Worm (Caenorhabditis elegans) whole organism, young adult: ENCODE measurements around the gene rgl-1.

ENCODE experiments used
- B0019.2 ChIP-seq: fragments of 200-800 bp; sonication (Bioruptor generic); conservative IDR thresholded peaks from 2 replicates; pipeline ENCODE4 v1.3.6; 2022; ENCODE audit warnings: missing genetic modification reagents, missing genetic modification characterization, missing compliant biosample characterization
- F10E7.11 ChIP-seq: sonication (generic microtip); optimal IDR thresholded peaks from 2 replicates; lab custom pipeline; 2017; ENCODE audit warnings: mild to moderate bottlenecking, missing genetic modification characterization, moderate library complexity, missing compliant biosample characterization
- F37B4.10 ChIP-seq: fragments of 200-800 bp; sonication (Bioruptor generic); IDR thresholded peaks from 2 replicates; pipeline ENCODE4 v1.3.6; 2022; ENCODE audit warnings: missing genetic modification characterization, missing compliant biosample characterization
- Y53G8AR.9 ChIP-seq: fragments of 200-800 bp; sonication (Bioruptor generic); conservative IDR thresholded peaks from 2 replicates; pipeline ENCODE4 v1.3.6; 2022; ENCODE audit warnings: missing genetic modification reagents, missing genetic modification characterization, missing compliant biosample characterization
- ceh-27 ChIP-seq: fragments of 200-800 bp; sonication (Bioruptor generic); optimal IDR thresholded peaks from 2 replicates; lab custom pipeline; 2018; ENCODE audit warnings: mild to moderate bottlenecking, missing genetic modification characterization, moderate library complexity, missing compliant biosample characterization
- ceh-79 ChIP-seq: sonication (generic microtip); optimal IDR thresholded peaks from 2 replicates; lab custom pipeline; 2017; ENCODE audit warnings: mild to moderate bottlenecking, missing genetic modification characterization, missing compliant biosample characterization
- chd-7 ChIP-seq: sonication (generic microtip); optimal IDR thresholded peaks from 2 replicates; lab custom pipeline; 2016; ENCODE audit warnings: mild to moderate bottlenecking, missing genetic modification characterization, moderate library complexity, missing compliant biosample characterization
- dpl-1 ChIP-seq: fragments of 150-350 bp; optimal IDR thresholded peaks from 2 replicates; lab custom pipeline; 2014; ENCODE audit warnings: missing biosample characterization, missing genetic modification reagents, missing genetic modification characterization
- ets-4 ChIP-seq: fragments of 200-800 bp; sonication (Bioruptor generic); optimal IDR thresholded peaks from 2 replicates; lab custom pipeline; 2018; ENCODE audit warnings: mild to moderate bottlenecking, missing genetic modification characterization, missing compliant biosample characterization
- fkh-3 ChIP-seq: sonication (generic microtip); optimal IDR thresholded peaks from 2 replicates; lab custom pipeline; 2016; ENCODE audit warnings: mild to moderate bottlenecking, missing genetic modification characterization, missing compliant biosample characterization
- him-1 ChIP-seq: sonication (generic microtip); optimal IDR thresholded peaks from 2 replicates; lab custom pipeline; 2016; ENCODE audit warnings: missing genotype, missing genetic modification reagents, missing genetic modification characterization, missing compliant biosample characterization
- hsf-1 ChIP-seq: fragments of 200-800 bp; sonication (Bioruptor generic); IDR thresholded peaks from 2 replicates; pipeline ENCODE4 v1.3.6; 2022; ENCODE audit warnings: missing genetic modification reagents, missing genetic modification characterization, missing compliant biosample characterization
- lag-1 ChIP-seq: fragments of 200-800 bp; sonication (Bioruptor generic); IDR thresholded peaks from 2 replicates; pipeline ENCODE4 v1.3.6; 2022; ENCODE audit warnings: missing genetic modification reagents, missing genetic modification characterization, missing compliant biosample characterization
- let-526 ChIP-seq: fragments of 200-800 bp; sonication (Bioruptor generic); IDR thresholded peaks from 2 replicates; pipeline ENCODE4 v1.3.6; 2022; ENCODE audit warnings: missing genetic modification reagents, missing genetic modification characterization, missing compliant biosample characterization
- lin-54 ChIP-seq: fragments of 200-800 bp; sonication (Bioruptor generic); optimal IDR thresholded peaks from 2 replicates; lab custom pipeline; 2018; ENCODE audit warnings: mild to moderate bottlenecking, missing genetic modification characterization, missing compliant biosample characterization
- madf-8 ChIP-seq: fragments of 200-800 bp; sonication (Bioruptor generic); conservative IDR thresholded peaks from 2 replicates; pipeline ENCODE4 v1.3.6; 2022; ENCODE audit warnings: missing genetic modification reagents, missing genetic modification characterization, missing compliant biosample characterization
- mcd-1 ChIP-seq: fragments of 200-800 bp; sonication (Bioruptor generic); IDR thresholded peaks from 2 replicates; pipeline ENCODE4 v1.3.6; 2022; ENCODE audit warnings: missing genetic modification reagents, missing genetic modification characterization, missing compliant biosample characterization
- nfya-1 ChIP-seq: sonication (generic microtip); optimal IDR thresholded peaks from 2 replicates; lab custom pipeline; 2017; ENCODE audit warnings: antibody characterized with exemption, missing compliant biosample characterization, missing genetic modification characterization, borderline replicate concordance; ENCODE audit not compliant: insufficient read depth
- nhr-27 ChIP-seq: fragments of 200-800 bp; sonication (Bioruptor generic); optimal IDR thresholded peaks from 2 replicates; lab custom pipeline; 2018; ENCODE audit warnings: mild to moderate bottlenecking, missing genetic modification characterization, moderate library complexity, missing compliant biosample characterization
- pbrm-1 ChIP-seq: fragments of 200-800 bp; sonication (Bioruptor generic); IDR thresholded peaks from 2 replicates; pipeline ENCODE4 v1.3.6; 2022; ENCODE audit warnings: missing genetic modification reagents, missing genetic modification characterization, missing compliant biosample characterization
- rcor-1 ChIP-seq: fragments of 200-800 bp; sonication (Bioruptor generic); IDR thresholded peaks from 2 replicates; pipeline ENCODE4 v1.3.6; 2022; ENCODE audit warnings: missing genetic modification reagents, missing genetic modification characterization, missing compliant biosample characterization
- snpc-4 ChIP-seq, 5 experiments: fragments of 150-350 bp in 1 of 5; sonication (generic microtip) in 4 of 5; optimal IDR thresholded peaks; 2 replicates each; lab custom pipeline; 2014 to 2018; ENCODE audit warnings: missing genetic modification characterization in 5 of 5, missing biosample characterization in 3 of 5, antibody characterized with exemption in 2 of 5, mild to moderate bottlenecking in 2 of 5, missing compliant biosample characterization in 2 of 5, missing genotype in 2 of 5, moderate library complexity in 2 of 5, missing genetic modification reagents in 1 of 5
- somi-1 ChIP-seq: fragments of 200-800 bp; sonication (Bioruptor generic); optimal IDR thresholded peaks from 2 replicates; lab custom pipeline; 2018; ENCODE audit warnings: mild to moderate bottlenecking, missing genetic modification characterization, missing compliant biosample characterization
- tlf-1 ChIP-seq: fragments of 200-800 bp; sonication (Bioruptor generic); optimal IDR thresholded peaks from 2 replicates; lab custom pipeline; 2018; ENCODE audit warnings: mild to moderate bottlenecking, missing genetic modification characterization, missing compliant biosample characterization
- unc-130 ChIP-seq: sonication (generic microtip); optimal IDR thresholded peaks from 2 replicates; lab custom pipeline; 2016; ENCODE audit warnings: missing genetic modification reagents, missing genetic modification characterization, missing compliant biosample characterization
- zfh-2 ChIP-seq: fragments of 200-800 bp; sonication (Bioruptor generic); conservative IDR thresholded peaks from 2 replicates; pipeline ENCODE4 v1.3.6; 2022; ENCODE audit warnings: missing genetic modification reagents, missing genetic modification characterization, missing compliant biosample characterization
- zim-3 ChIP-seq: sonication (generic microtip); optimal IDR thresholded peaks from 2 replicates; lab custom pipeline; 2017; ENCODE audit warnings: mild to moderate bottlenecking, missing genetic modification characterization, moderate library complexity, missing compliant biosample characterization
- ztf-18 ChIP-seq: sonication (generic microtip); optimal IDR thresholded peaks from 2 replicates; lab custom pipeline; 2016; ENCODE audit warnings: missing genotype, mild to moderate bottlenecking, missing genetic modification characterization, missing compliant biosample characterization
- ztf-22 ChIP-seq: fragments of 200-800 bp; sonication (Bioruptor generic); optimal IDR thresholded peaks from 2 replicates; lab custom pipeline; 2018; ENCODE audit warnings: mild to moderate bottlenecking, missing genetic modification characterization, moderate library complexity, missing compliant biosample characterization

Gene rgl-1

ce11 chrX:3230575-3230974 lies 10.4 kb upstream of the rgl-1 start:
- TF ChIP-seq pbrm-1 (no peak), nhr-27 (tag; lab: Kevin White, UChicago) (no peak), unc-130 (GFP tag; lab: Kevin White, UChicago) (no peak), lin-54 (GFP tag; lab: Kevin White, UChicago) (no peak), zim-3 (tag; lab: Kevin White, UChicago) (no peak), snpc-4 (GFP tag; optimal IDR thresholded peaks at IDR 0.05; lab: Kevin White, UChicago) (no peak), snpc-4 (tag; optimal IDR thresholded peaks at IDR 0.05; lab: Kevin White, UChicago) (no peak), F10E7.11 (tag; lab: Kevin White, UChicago) (no peak), ztf-22 (GFP tag; lab: Kevin White, UChicago) (no peak), mcd-1 (GFP tag; lab: Robert Waterston, UW) (no peak), Y53G8AR.9 (GFP tag; lab: Robert Waterston, UW) (no peak)

DNA sequence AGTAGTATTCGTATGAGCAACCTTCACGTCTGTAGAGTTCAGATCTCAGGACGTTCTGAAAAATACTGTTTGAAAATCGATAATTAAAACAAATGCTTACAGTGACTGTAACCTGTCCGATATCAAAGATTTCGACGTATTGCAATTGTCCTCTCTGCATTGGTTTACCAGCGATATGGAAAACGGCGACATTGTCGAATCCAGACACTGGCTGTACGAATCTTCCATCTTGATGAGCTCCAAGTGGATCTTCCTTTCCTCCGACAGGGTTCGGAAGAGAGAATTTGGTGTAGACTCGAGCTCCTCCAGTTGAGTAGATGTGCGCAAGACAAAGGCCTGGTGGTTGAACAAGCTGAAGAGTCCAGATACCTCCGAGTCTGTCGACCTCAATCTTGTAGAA lies 8.5 kb upstream of the rgl-1 start:
- TF ChIP-seq chd-7 (tag; lab: Kevin White, UChicago) (no peak), madf-8 (no peak), ztf-18 (tag; lab: Kevin White, UChicago) (no peak), tlf-1 (GFP tag; lab: Kevin White, UChicago) (no peak), lin-54 (GFP tag; lab: Kevin White, UChicago) (no peak), dpl-1 (GFP tag; lab: Kevin White, UChicago) (no peak), B0019.2 (GFP tag; lab: Robert Waterston, UW) (no peak), nfya-1 (tag; lab: Kevin White, UChicago) (no peak), ceh-79 (no peak), ets-4 (GFP tag; lab: Kevin White, UChicago) (no peak), nhr-27 (tag; lab: Kevin White, UChicago) (no peak), lag-1 (no peak), zfh-2 (GFP tag; lab: Robert Waterston, UW) (no peak), let-526 (GFP tag; lab: Robert Waterston, UW) (no peak), hsf-1 (GFP tag; lab: Robert Waterston, UW) (no peak), him-1 (tag; lab: Kevin White, UChicago) (no peak)

ce11 chrX:3226348-3227229 lies 6.4 kb upstream of the rgl-1 start:
- TF ChIP-seq zfh-2 (GFP tag; lab: Robert Waterston, UW) (peak; percentile 77), ceh-27 (peak; percentile 17), rcor-1 (no peak)

DNA sequence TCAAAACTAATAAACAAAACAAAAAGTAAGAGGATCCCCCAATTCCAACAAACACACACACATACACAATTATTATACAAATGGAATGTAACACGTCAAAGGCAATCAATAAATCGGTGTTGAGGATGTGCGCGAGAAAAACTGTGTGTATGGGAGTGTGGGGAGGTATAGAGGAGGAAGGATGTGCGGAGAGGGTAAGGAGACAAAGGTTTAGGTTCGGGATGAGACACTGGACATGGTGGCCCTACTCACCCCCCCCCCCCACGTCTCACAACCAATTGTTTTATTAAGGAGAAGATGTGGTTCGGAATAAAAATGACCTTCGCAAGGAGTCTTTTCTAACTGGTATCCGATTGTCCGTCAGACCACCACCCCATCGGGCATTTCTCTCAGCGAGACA lies 3.0 kb upstream of the rgl-1 start:
- TF ChIP-seq somi-1 (GFP tag; lab: Kevin White, UChicago) (no peak), F37B4.10 (GFP tag; lab: Robert Waterston, UW) (0 out of 2 replicates have a peak, but pooled peaks have one; percentile 40), fkh-3 (tag; lab: Kevin White, UChicago) (no peak)
